Fruit fly (Drosophila melanogaster) whole organism, embryonic: ENCODE data around the gene MED14.

Experiments
- Abd-B ChIP-seq: fragments of 200-800 bp; sonication (Bioruptor generic); optimal IDR thresholded peaks from 2 replicates; lab custom pipeline; 2018; ENCODE audit warnings: missing biosample characterization, mild to moderate bottlenecking, missing genetic modification characterization, moderate library complexity
- Atf6 ChIP-seq: fragments of 200-800 bp; sonication (Bioruptor generic); IDR thresholded peaks from 2 replicates; pipeline ENCODE4 v1.3.6; 2022; ENCODE audit warnings: missing biosample characterization, missing genetic modification characterization
- CG11085 ChIP-seq: fragments of 200-800 bp; sonication (Bioruptor generic); IDR thresholded peaks from 2 replicates; pipeline ENCODE4 v1.3.6; 2022; ENCODE audit warnings: missing biosample characterization, missing genetic modification characterization
- CG12155 ChIP-seq: fragments of 200-800 bp; sonication (Bioruptor generic); optimal IDR thresholded peaks from 3 replicates; lab custom pipeline; 2016; ENCODE audit warnings: missing biosample characterization, missing genetic modification characterization
- CG12942 ChIP-seq: fragments of 200-800 bp; sonication (Bioruptor generic); optimal IDR thresholded peaks from 3 replicates; lab custom pipeline; 2016; ENCODE audit warnings: missing biosample characterization, missing genetic modification characterization
- CG14014 ChIP-seq: fragments of 200-800 bp; sonication (Bioruptor generic); IDR thresholded peaks from 2 replicates; pipeline ENCODE4 v1.3.6; 2022; ENCODE audit warnings: missing biosample characterization, missing genetic modification characterization
- CG15601 ChIP-seq: fragments of 200-800 bp; sonication (Bioruptor generic); optimal IDR thresholded peaks from 3 replicates; lab custom pipeline; 2019; ENCODE audit warnings: missing biosample characterization, mild to moderate bottlenecking, missing genetic modification characterization, moderate library complexity
- CG17328 ChIP-seq: fragments of 200-800 bp; sonication (Bioruptor generic); IDR thresholded peaks from 2 replicates; pipeline ENCODE4 v1.3.6; 2022; ENCODE audit warnings: missing biosample characterization, missing genetic modification characterization
- CG17361 ChIP-seq: fragments of 200-800 bp; sonication (Bioruptor generic); IDR thresholded peaks from 3 replicates; pipeline ENCODE4 v1.3.6; 2022; ENCODE audit warnings: missing biosample characterization, missing genetic modification characterization
- CG2202 ChIP-seq: fragments of 200-800 bp; sonication (Bioruptor generic); optimal IDR thresholded peaks from 2 replicates; lab custom pipeline; 2018; ENCODE audit warnings: missing biosample characterization, mild to moderate bottlenecking, missing genetic modification characterization
- CG2678 ChIP-seq: fragments of 200-800 bp; sonication (Bioruptor generic); optimal IDR thresholded peaks from 3 replicates; lab custom pipeline; 2019; ENCODE audit warnings: missing biosample characterization, mild to moderate bottlenecking, missing genetic modification characterization, moderate library complexity
- CG30431 ChIP-seq: fragments of 200-800 bp; sonication (Bioruptor generic); optimal IDR thresholded peaks from 2 replicates; lab custom pipeline; 2017; ENCODE audit warnings: missing biosample characterization, missing genetic modification characterization
- CG31388 ChIP-seq: fragments of 200-800 bp; sonication (Bioruptor generic); optimal IDR thresholded peaks from 2 replicates; lab custom pipeline; 2016; ENCODE audit warnings: missing biosample characterization, missing genetic modification characterization
- CG4328 ChIP-seq: fragments of 200-800 bp; sonication (Bioruptor generic); optimal IDR thresholded peaks from 3 replicates; lab custom pipeline; 2017; ENCODE audit warnings: missing biosample characterization, missing genetic modification reagents, missing genetic modification characterization
- CG6765 ChIP-seq: fragments of 200-800 bp; sonication (Bioruptor generic); optimal IDR thresholded peaks from 3 replicates; lab custom pipeline; 2017; ENCODE audit warnings: missing biosample characterization, mild to moderate bottlenecking, missing genetic modification characterization
- H15 ChIP-seq: fragments of 200-800 bp; sonication (Bioruptor generic); IDR thresholded peaks from 3 replicates; pipeline ENCODE4 v1.3.6; 2022; ENCODE audit warnings: missing biosample characterization, missing genetic modification characterization
- HmgZ ChIP-seq: fragments of 200-800 bp; sonication (Bioruptor generic); optimal IDR thresholded peaks from 2 replicates; lab custom pipeline; 2018; ENCODE audit warnings: missing biosample characterization, mild to moderate bottlenecking, missing genetic modification characterization
- Hmr ChIP-seq: fragments of 200-800 bp; sonication (Bioruptor generic); optimal IDR thresholded peaks from 3 replicates; lab custom pipeline; 2017; ENCODE audit warnings: mild to moderate bottlenecking, missing biosample characterization, missing genetic modification reagents, missing genetic modification characterization
- Hmx ChIP-seq: fragments of 200-800 bp; sonication (Bioruptor generic); optimal IDR thresholded peaks from 2 replicates; lab custom pipeline; 2016; ENCODE audit warnings: missing biosample characterization, missing genetic modification characterization
- Kr ChIP-seq: fragments of 200-800 bp; sonication (Bioruptor generic); optimal IDR thresholded peaks from 2 replicates; lab custom pipeline; 2017; ENCODE audit warnings: missing biosample characterization, mild to moderate bottlenecking, missing genetic modification characterization
- NC2β ChIP-seq: fragments of 200-800 bp; sonication (Bioruptor generic); optimal IDR thresholded peaks from 2 replicates; lab custom pipeline; 2016; ENCODE audit warnings: missing biosample characterization, missing genetic modification characterization
- PHDP ChIP-seq: fragments of 200-800 bp; sonication (Bioruptor generic); optimal IDR thresholded peaks from 3 replicates; lab custom pipeline; 2018; ENCODE audit warnings: missing biosample characterization, mild to moderate bottlenecking, missing genetic modification characterization, moderate library complexity
- Side ChIP-seq: fragments of 200-800 bp; sonication (Bioruptor generic); optimal IDR thresholded peaks from 2 replicates; lab custom pipeline; 2016; ENCODE audit warnings: missing biosample characterization, missing genetic modification characterization
- Vsx1 ChIP-seq: fragments of 200-800 bp; sonication (Bioruptor generic); optimal IDR thresholded peaks from 2 replicates; lab custom pipeline; 2017; ENCODE audit warnings: missing biosample characterization, mild to moderate bottlenecking, missing genetic modification characterization, missing genetic modification reagents
- ara ChIP-seq: fragments of 200-800 bp; sonication (Bioruptor generic); IDR thresholded peaks from 2 replicates; pipeline ENCODE4 v1.3.6; 2022; ENCODE audit warnings: missing biosample characterization, missing genetic modification characterization
- ato ChIP-seq: fragments of 200-800 bp; sonication (Bioruptor generic); IDR thresholded peaks from 2 replicates; pipeline ENCODE4 v1.3.6; 2022; ENCODE audit warnings: missing biosample characterization, missing genetic modification characterization; ENCODE audit not compliant: partially characterized antibody
- br ChIP-seq: fragments of >200 bp; optimal IDR thresholded peaks from 2 replicates; lab custom pipeline; 2017
- cato ChIP-seq: fragments of 200-800 bp; sonication (Bioruptor generic); optimal IDR thresholded peaks from 2 replicates; lab custom pipeline; 2016; ENCODE audit warnings: missing biosample characterization, missing genetic modification characterization, borderline replicate concordance
- cg ChIP-seq: fragments of 200-800 bp; sonication (Bioruptor generic); optimal IDR thresholded peaks from 3 replicates; lab custom pipeline; 2019; ENCODE audit warnings: missing biosample characterization, mild to moderate bottlenecking, missing genetic modification characterization, moderate library complexity
- chif ChIP-seq, 2 experiments: fragments of 200-800 bp; sonication (Bioruptor generic); optimal IDR thresholded peaks; 3 replicates each; lab custom pipeline; 2016; ENCODE audit warnings: missing biosample characterization in 2 of 2, missing genetic modification characterization in 2 of 2
- danr ChIP-seq: fragments of 200-800 bp; sonication (Bioruptor generic); IDR thresholded peaks from 2 replicates; pipeline ENCODE4 v1.3.6; 2022; ENCODE audit warnings: missing biosample characterization, missing genetic modification characterization
- dm ChIP-seq: fragments of 200-800 bp; sonication (Bioruptor generic); optimal IDR thresholded peaks from 3 replicates; lab custom pipeline; 2016; ENCODE audit warnings: missing biosample characterization, missing genetic modification characterization
- fru ChIP-seq: fragments of >200 bp; optimal IDR thresholded peaks from 2 replicates; lab custom pipeline; 2017
- gsb-n ChIP-seq: fragments of 200-800 bp; sonication (Bioruptor generic); optimal IDR thresholded peaks from 3 replicates; lab custom pipeline; 2018; ENCODE audit warnings: missing biosample characterization, mild to moderate bottlenecking, missing genetic modification characterization
- hth ChIP-seq: fragments of >200 bp; optimal IDR thresholded peaks from 2 replicates; lab custom pipeline; 2017; ENCODE audit warnings: inconsistent platforms
- kah ChIP-seq: fragments of 200-800 bp; sonication (Bioruptor generic); optimal IDR thresholded peaks from 2 replicates; lab custom pipeline; 2018; ENCODE audit warnings: missing biosample characterization, mild to moderate bottlenecking, missing genetic modification characterization
- klu ChIP-seq: fragments of 200-800 bp; sonication (Bioruptor generic); IDR thresholded peaks from 2 replicates; pipeline ENCODE4 v1.3.6; 2022; ENCODE audit warnings: missing biosample characterization, missing genetic modification characterization
- nmo ChIP-seq: fragments of 200-800 bp; sonication (Bioruptor generic); optimal IDR thresholded peaks from 2 replicates; lab custom pipeline; 2018; ENCODE audit warnings: missing biosample characterization, mild to moderate bottlenecking, missing genetic modification characterization, moderate library complexity
- odd ChIP-seq: fragments of 200-800 bp; sonication (Bioruptor generic); optimal IDR thresholded peaks from 2 replicates; lab custom pipeline; 2017; ENCODE audit warnings: missing biosample characterization, mild to moderate bottlenecking, missing genetic modification characterization
- pan ChIP-seq, 4 experiments: fragments of >200 bp in 3 of 4; fragments of 200-800 bp in 1 of 4; sonication (Bioruptor generic) in 1 of 4; optimal IDR thresholded peaks in 3 of 4; IDR thresholded peaks in 1 of 4; 2 replicates each; pipeline versions ENCODE4 v1.3.6 to Lab custom; 2017 to 2022; ENCODE audit warnings: missing biosample characterization in 2 of 4, missing genetic modification characterization in 2 of 4, mixed read lengths in 1 of 4
- pfk ChIP-seq: fragments of 200-800 bp; sonication (Bioruptor generic); optimal IDR thresholded peaks from 2 replicates; lab custom pipeline; 2018; ENCODE audit warnings: missing biosample characterization, mild to moderate bottlenecking, missing genetic modification characterization, moderate library complexity
- pita ChIP-seq: fragments of 200-800 bp; sonication (Bioruptor generic); optimal IDR thresholded peaks from 2 replicates; lab custom pipeline; 2017; ENCODE audit warnings: missing biosample characterization, mild to moderate bottlenecking, missing genetic modification characterization
- pum ChIP-seq: fragments of 200-800 bp; sonication (Bioruptor generic); optimal IDR thresholded peaks from 2 replicates; lab custom pipeline; 2016; ENCODE audit warnings: missing biosample characterization, missing genetic modification characterization
- sc ChIP-seq, 3 experiments: fragments of >200 bp in 2 of 3; fragments of 200-800 bp in 1 of 3; sonication (Bioruptor generic) in 1 of 3; optimal IDR thresholded peaks; 2 replicates in 2 of 3; 3 replicates in 1 of 3; lab custom pipeline; 2017; ENCODE audit warnings: mild to moderate bottlenecking in 1 of 3, missing biosample characterization in 1 of 3, missing genetic modification characterization in 1 of 3, missing genetic modification reagents in 1 of 3
- sd ChIP-seq: fragments of 200-800 bp; sonication (Bioruptor generic); optimal IDR thresholded peaks from 3 replicates; lab custom pipeline; 2018; ENCODE audit warnings: missing biosample characterization, mild to moderate bottlenecking, missing genetic modification characterization, moderate library complexity
- sug ChIP-seq: fragments of 200-800 bp; optimal IDR thresholded peaks from 2 replicates; lab custom pipeline; 2019; ENCODE audit warnings: missing biosample characterization, mild to moderate bottlenecking, missing genetic modification characterization, moderate library complexity
- twi ChIP-seq: fragments of 200-800 bp; optimal IDR thresholded peaks from 2 replicates; lab custom pipeline; 2019; ENCODE audit warnings: missing biosample characterization, mild to moderate bottlenecking, missing genetic modification characterization, moderate library complexity
- wor ChIP-seq: fragments of 200-800 bp; sonication (Bioruptor generic); IDR thresholded peaks from 2 replicates; pipeline ENCODE4 v1.3.6; 2022; ENCODE audit warnings: missing biosample characterization, missing genetic modification characterization
- zen2 ChIP-seq: fragments of 200-800 bp; sonication (Bioruptor generic); IDR thresholded peaks from 3 replicates; pipeline ENCODE4 v1.3.6; 2022; ENCODE audit warnings: missing biosample characterization, missing genetic modification characterization; ENCODE audit not compliant: partially characterized antibody
- zfh1 ChIP-seq: fragments of 200-800 bp; sonication (Bioruptor generic); IDR thresholded peaks from 3 replicates; pipeline ENCODE4 v1.3.6; 2022; ENCODE audit warnings: missing biosample characterization, missing genetic modification characterization

MED14 gene

dm6 chr3L:642146-642864, 49.3 kb downstream of the MED14 start (continued):
- no peak for TF ChIP-seq ato (GFP tag; lab: Robert Waterston, UW)
- no peak for TF ChIP-seq zfh1
- no peak for TF ChIP-seq klu (GFP tag; lab: Robert Waterston, UW)
- peak; percentile 66 for TF ChIP-seq PHDP (tag; lab: Kevin White, UChicago)
- TF ChIP-seq Side (GFP tag; lab: Kevin White, UChicago) = no peak
- no peak for TF ChIP-seq Hmr (GFP tag; lab: Kevin White, UChicago)
- peak; percentile 18 for TF ChIP-seq CG30431 (GFP tag; lab: Kevin White, UChicago)
- no peak for TF ChIP-seq CG14014 (GFP tag; lab: Robert Waterston, UW)
- no peak for TF ChIP-seq H15 (GFP tag; lab: Robert Waterston, UW)
- no peak for TF ChIP-seq Abd-B
- peak; percentile 48 for TF ChIP-seq ara (GFP tag; lab: Robert Waterston, UW)
- peak; percentile 71 for TF ChIP-seq CG2678 (tag; lab: Kevin White, UChicago)
- TF ChIP-seq Atf6 (GFP tag; lab: Robert Waterston, UW) = peak; percentile 53; the same call in 1 of the 2 replicates
- TF ChIP-seq cg (GFP tag; lab: Kevin White, UChicago) = no peak
- no peak for TF ChIP-seq br (lab: Kevin White, UChicago)
- TF ChIP-seq cato (GFP tag; lab: Kevin White, UChicago) = peak; percentile 40
- peak; percentile 29 for TF ChIP-seq CG12155 (GFP tag; lab: Kevin White, UChicago)
- no peak for TF ChIP-seq NC2β (GFP tag; lab: Kevin White, UChicago)
- no peak for TF ChIP-seq sc (optimal IDR thresholded peaks at IDR 0.05; lab: Kevin White, UChicago)
- TF ChIP-seq sc (GFP tag; optimal IDR thresholded peaks at IDR 0.05; lab: Kevin White, UChicago) = peak; percentile 35
- no peak for TF ChIP-seq CG11085
- TF ChIP-seq gsb-n (tag; lab: Kevin White, UChicago) = peak; percentile 55
- peak in 1 of 2 experiments; percentile 7 for TF ChIP-seq chif (GFP tag; optimal IDR thresholded peaks at IDR 0.05; lab: Kevin White, UChicago)
- TF ChIP-seq pita (GFP tag; lab: Kevin White, UChicago) = no peak
- TF ChIP-seq CG12942 (GFP tag; lab: Kevin White, UChicago) = peak; percentile 34
- TF ChIP-seq CG17328 (GFP tag; lab: Robert Waterston, UW) = 0 out of 2 replicates have a peak, but pooled peaks have one; percentile 27
- peak; percentile 88 for TF ChIP-seq sd (tag; lab: Kevin White, UChicago)
- TF ChIP-seq wor = no peak
- no peak for TF ChIP-seq Vsx1 (GFP tag; lab: Kevin White, UChicago)
- no peak for TF ChIP-seq odd (GFP tag; lab: Kevin White, UChicago)
- no peak for TF ChIP-seq pfk (GFP tag; lab: Kevin White, UChicago)
- TF ChIP-seq HmgZ (tag; lab: Kevin White, UChicago) = no peak
- no peak for TF ChIP-seq fru (lab: Kevin White, UChicago)
- TF ChIP-seq nmo (GFP tag; lab: Kevin White, UChicago) = peak; percentile 76
- TF ChIP-seq CG2202 (tag; lab: Kevin White, UChicago) = no peak
- TF ChIP-seq twi (tag; lab: Kevin White, UChicago) = no peak
- TF ChIP-seq pan (optimal IDR thresholded peaks at IDR 0.05; lab: Kevin White, UChicago) = no peak
- TF ChIP-seq pan (GFP tag; optimal IDR thresholded peaks at IDR 0.05 in 1 of 2, IDR thresholded peaks at IDR 0.05 in 1 of 2) = peak in 1 of 2 experiments; percentile 22
- TF ChIP-seq CG15601 (tag; lab: Kevin White, UChicago) = peak; percentile 49
- peak; percentile 35 for TF ChIP-seq CG6765 (GFP tag; lab: Kevin White, UChicago)
- no peak for TF ChIP-seq pum (GFP tag; lab: Kevin White, UChicago)
- TF ChIP-seq hth (lab: Kevin White, UChicago) = no peak
- no peak for TF ChIP-seq Kr (GFP tag; lab: Kevin White, UChicago)
- no peak for TF ChIP-seq sug
- peak; percentile 76 for TF ChIP-seq CG17361 (GFP tag; lab: Robert Waterston, UW)
- TF ChIP-seq CG31388 = no peak
- TF ChIP-seq dm (GFP tag; lab: Kevin White, UChicago) = no peak
- TF ChIP-seq CG4328 (GFP tag; lab: Kevin White, UChicago) = peak; percentile 7
- no peak for TF ChIP-seq danr (GFP tag; lab: Robert Waterston, UW)
- TF ChIP-seq kah (GFP tag; lab: Kevin White, UChicago) = peak; percentile 40
- TF ChIP-seq Hmx (GFP tag; lab: Kevin White, UChicago) = no peak
- no peak for TF ChIP-seq zen2
